Fruit fly (Drosophila melanogaster) whole organism, prepupa: Measurements from ENCODE around the gene VhaAC45RP.
A peak's percentile ranks its signal among the peaks of the same experiment; 100 is the strongest.

Experiments
- CG10631 ChIP-seq: fragments of 200-800 bp; sonication (Bioruptor generic); optimal IDR thresholded peaks from 2 replicates; lab custom pipeline; 2016; ENCODE audit warnings: missing biosample characterization, missing genetic modification characterization
- CG10669 ChIP-seq: fragments of 200-800 bp; sonication (Bioruptor generic); optimal IDR thresholded peaks from 3 replicates; lab custom pipeline; 2018; ENCODE audit warnings: missing biosample characterization, mild to moderate bottlenecking, missing genetic modification characterization, moderate library complexity
- CG11294 ChIP-seq: fragments of 200-800 bp; sonication (Bioruptor generic); IDR thresholded peaks from 2 replicates; pipeline ENCODE4 v1.3.6; 2022; ENCODE audit warnings: missing biosample characterization, missing genetic modification characterization
- CG11762 ChIP-seq: fragments of 200-800 bp; sonication (Bioruptor generic); optimal IDR thresholded peaks from 3 replicates; lab custom pipeline; 2016; ENCODE audit warnings: missing biosample characterization, missing genetic modification characterization; ENCODE audit not compliant: insufficient read depth
- CG11902 ChIP-seq: fragments of 200-800 bp; sonication (Bioruptor generic); optimal IDR thresholded peaks from 3 replicates; lab custom pipeline; 2016; ENCODE audit warnings: missing biosample characterization, missing genetic modification characterization
- CG1621 ChIP-seq: fragments of 200-800 bp; sonication (Bioruptor generic); optimal IDR thresholded peaks from 3 replicates; lab custom pipeline; 2018; ENCODE audit warnings: missing biosample characterization, mild to moderate bottlenecking, missing genetic modification characterization
- CG3032 ChIP-seq: fragments of 200-800 bp; optimal IDR thresholded peaks from 2 replicates; lab custom pipeline; 2019; ENCODE audit warnings: missing biosample characterization, mild to moderate bottlenecking, missing genetic modification characterization, moderate library complexity
- CG31627 ChIP-seq: fragments of 200-800 bp; sonication (Bioruptor generic); optimal IDR thresholded peaks from 3 replicates; lab custom pipeline; 2016; ENCODE audit warnings: missing biosample characterization, missing genetic modification characterization
- CG32006 ChIP-seq: fragments of 200-800 bp; sonication (Bioruptor generic); optimal IDR thresholded peaks from 3 replicates; lab custom pipeline; 2017; ENCODE audit warnings: missing biosample characterization, mild to moderate bottlenecking, missing genetic modification characterization
- CG34406 ChIP-seq: fragments of 200-800 bp; sonication (Bioruptor generic); optimal IDR thresholded peaks from 3 replicates; lab custom pipeline; 2016; ENCODE audit warnings: missing biosample characterization, missing genetic modification characterization
- CG3919 ChIP-seq: fragments of 200-800 bp; sonication (Bioruptor generic); optimal IDR thresholded peaks from 3 replicates; lab custom pipeline; 2016; ENCODE audit warnings: missing biosample characterization, missing genetic modification characterization
- CG4318 ChIP-seq: fragments of 200-800 bp; sonication (Bioruptor generic); optimal IDR thresholded peaks from 3 replicates; lab custom pipeline; 2017; ENCODE audit warnings: missing biosample characterization, mild to moderate bottlenecking, missing genetic modification characterization
- CG6276 ChIP-seq: fragments of 200-800 bp; sonication (Bioruptor generic); optimal IDR thresholded peaks from 2 replicates; lab custom pipeline; 2017; ENCODE audit warnings: missing biosample characterization, mild to moderate bottlenecking, missing genetic modification characterization
- CG6792 ChIP-seq: fragments of 200-800 bp; sonication (Bioruptor generic); optimal IDR thresholded peaks from 3 replicates; lab custom pipeline; 2016; ENCODE audit warnings: missing biosample characterization, missing genetic modification characterization
- CG6808 ChIP-seq: fragments of 200-800 bp; sonication (Bioruptor generic); optimal IDR thresholded peaks from 3 replicates; lab custom pipeline; 2017; ENCODE audit warnings: missing biosample characterization, missing genetic modification characterization, mild to moderate bottlenecking, moderate library complexity, missing genetic modification reagents
- CG6854 ChIP-seq: fragments of 200-800 bp; sonication (Bioruptor generic); optimal IDR thresholded peaks from 2 replicates; lab custom pipeline; 2017; ENCODE audit warnings: missing biosample characterization, mild to moderate bottlenecking, missing genetic modification characterization
- CG7368 ChIP-seq: fragments of 200-800 bp; sonication (Bioruptor generic); optimal IDR thresholded peaks from 3 replicates; lab custom pipeline; 2016; ENCODE audit warnings: missing biosample characterization, missing genetic modification characterization
- CG8319 ChIP-seq: fragments of 200-800 bp; sonication (Bioruptor generic); optimal IDR thresholded peaks from 3 replicates; lab custom pipeline; 2016; ENCODE audit warnings: missing biosample characterization, missing genetic modification characterization
- CG8632 ChIP-seq: fragments of 200-800 bp; sonication (Bioruptor generic); optimal IDR thresholded peaks from 3 replicates; lab custom pipeline; 2016; ENCODE audit warnings: missing biosample characterization, missing genetic modification characterization
- CG9139 ChIP-seq: fragments of 200-800 bp; sonication (Bioruptor generic); optimal IDR thresholded peaks from 3 replicates; lab custom pipeline; 2017; ENCODE audit warnings: missing biosample characterization, mild to moderate bottlenecking, missing genetic modification characterization
- Eip75B ChIP-seq: fragments of 200-800 bp; sonication (Bioruptor generic); optimal IDR thresholded peaks from 3 replicates; lab custom pipeline; 2016; ENCODE audit warnings: missing biosample characterization, missing genetic modification characterization
- Eip78C ChIP-seq: fragments of 200-800 bp; sonication (Bioruptor generic); peaks from one replicate; lab custom pipeline; 2016; ENCODE audit warnings: missing biosample characterization, missing genetic modification characterization
- Eip93F ChIP-seq: fragments of 200-800 bp; sonication (Bioruptor generic); optimal IDR thresholded peaks from 2 replicates; lab custom pipeline; 2016; ENCODE audit warnings: missing biosample characterization, mild to moderate bottlenecking, missing genetic modification characterization
- Ets21C ChIP-seq: fragments of 200-800 bp; sonication (Bioruptor generic); optimal IDR thresholded peaks from 3 replicates; lab custom pipeline; 2016; ENCODE audit warnings: missing biosample characterization, missing genetic modification characterization
- Ets96B ChIP-seq: fragments of 200-800 bp; optimal IDR thresholded peaks from 2 replicates; lab custom pipeline; 2019; ENCODE audit warnings: missing biosample characterization, mild to moderate bottlenecking, missing genetic modification characterization, moderate library complexity
- Gug ChIP-seq: fragments of 200-800 bp; sonication (Bioruptor generic); IDR thresholded peaks from 2 replicates; pipeline ENCODE4 v1.3.6; 2022; ENCODE audit warnings: missing biosample characterization, missing genetic modification characterization
- Hr38 ChIP-seq: sonication (Bioruptor generic); optimal IDR thresholded peaks from 2 replicates; lab custom pipeline; 2016; ENCODE audit warnings: missing biosample characterization, missing genetic modification characterization
- Hr39 ChIP-seq: fragments of 200-800 bp; sonication (Bioruptor generic); optimal IDR thresholded peaks from 2 replicates; lab custom pipeline; 2016; ENCODE audit warnings: missing biosample characterization, missing genetic modification characterization
- Hr4 ChIP-seq: fragments of 200-800 bp; sonication (Bioruptor generic); optimal IDR thresholded peaks from 3 replicates; lab custom pipeline; 2016; ENCODE audit warnings: missing biosample characterization, missing genetic modification characterization
- Lpt ChIP-seq: fragments of 200-800 bp; sonication (Bioruptor generic); optimal IDR thresholded peaks from 3 replicates; lab custom pipeline; 2016; ENCODE audit warnings: missing biosample characterization, missing genetic modification characterization
- Met ChIP-seq: fragments of 200-800 bp; sonication (Bioruptor generic); optimal IDR thresholded peaks from 3 replicates; lab custom pipeline; 2016; ENCODE audit warnings: missing biosample characterization, missing genetic modification characterization
- OdsH ChIP-seq: fragments of 200-800 bp; sonication (Bioruptor generic); optimal IDR thresholded peaks from 3 replicates; lab custom pipeline; 2016; ENCODE audit warnings: missing biosample characterization, missing genetic modification characterization
- Sox102F ChIP-seq: fragments of 200-800 bp; sonication (Bioruptor generic); optimal IDR thresholded peaks from 2 replicates; lab custom pipeline; 2016; ENCODE audit warnings: missing biosample characterization, mild to moderate bottlenecking, missing genetic modification characterization
- Sox14 ChIP-seq: fragments of 200-800 bp; sonication (Bioruptor generic); optimal IDR thresholded peaks from 3 replicates; lab custom pipeline; 2016; ENCODE audit warnings: missing biosample characterization, missing genetic modification characterization
- Sox15 ChIP-seq: fragments of 200-800 bp; sonication (Bioruptor generic); optimal IDR thresholded peaks from 3 replicates; lab custom pipeline; 2016; ENCODE audit warnings: missing biosample characterization, missing genetic modification characterization
- acj6 ChIP-seq: fragments of 200-800 bp; sonication (Bioruptor generic); optimal IDR thresholded peaks from 3 replicates; lab custom pipeline; 2016; ENCODE audit warnings: missing biosample characterization, missing genetic modification characterization
- cyc ChIP-seq: fragments of 200-800 bp; sonication (Bioruptor generic); optimal IDR thresholded peaks from 3 replicates; lab custom pipeline; 2016; ENCODE audit warnings: missing biosample characterization, missing genetic modification characterization
- dac ChIP-seq: fragments of 200-800 bp; sonication (Bioruptor generic); optimal IDR thresholded peaks from 2 replicates; lab custom pipeline; 2017; ENCODE audit warnings: missing biosample characterization, mild to moderate bottlenecking, missing genetic modification characterization
- dsx ChIP-seq: fragments of 200-800 bp; optimal IDR thresholded peaks from 3 replicates; lab custom pipeline; 2019; ENCODE audit warnings: missing biosample characterization, mild to moderate bottlenecking, missing genetic modification characterization, moderate library complexity; ENCODE audit not compliant: poor library complexity, severe bottlenecking
- eg ChIP-seq: fragments of 200-800 bp; sonication (Bioruptor generic); IDR thresholded peaks from 3 replicates; pipeline ENCODE4 v1.3.6; 2022; ENCODE audit warnings: missing biosample characterization, missing genetic modification characterization
- fd59A ChIP-seq: fragments of 200-800 bp; sonication (Bioruptor generic); optimal IDR thresholded peaks from 2 replicates; lab custom pipeline; 2017; ENCODE audit warnings: missing biosample characterization, mild to moderate bottlenecking, missing genetic modification characterization, missing genetic modification reagents
- fkh ChIP-seq: fragments of 200-800 bp; sonication (Bioruptor generic); optimal IDR thresholded peaks from 3 replicates; lab custom pipeline; 2017; ENCODE audit warnings: missing biosample characterization, mild to moderate bottlenecking, missing genetic modification characterization, moderate library complexity
- lz ChIP-seq: fragments of 200-800 bp; sonication (Bioruptor generic); optimal IDR thresholded peaks from 3 replicates; lab custom pipeline; 2016; ENCODE audit warnings: missing biosample characterization, missing genetic modification characterization
- net ChIP-seq: fragments of 200-800 bp; sonication (Bioruptor generic); optimal IDR thresholded peaks from 3 replicates; lab custom pipeline; 2016; ENCODE audit warnings: missing biosample characterization, missing genetic modification characterization
- pdm3 ChIP-seq: fragments of 200-800 bp; sonication (Bioruptor generic); optimal IDR thresholded peaks from 3 replicates; lab custom pipeline; 2016; ENCODE audit warnings: missing biosample characterization, missing genetic modification characterization
- salr ChIP-seq, 2 experiments: fragments of 200-800 bp; sonication (Bioruptor generic); optimal IDR thresholded peaks; 3 replicates each; lab custom pipeline; 2016 to 2018; ENCODE audit warnings: missing biosample characterization in 2 of 2, missing genetic modification characterization in 2 of 2, mild to moderate bottlenecking in 1 of 2
- spab ChIP-seq: fragments of 200-800 bp; sonication (Bioruptor generic); optimal IDR thresholded peaks from 2 replicates; lab custom pipeline; 2017; ENCODE audit warnings: missing biosample characterization, mild to moderate bottlenecking, missing genetic modification characterization, missing genetic modification reagents
- ss ChIP-seq, 2 experiments: fragments of 200-800 bp; sonication (Bioruptor generic); optimal IDR thresholded peaks; 2 replicates in 1 of 2; 3 replicates in 1 of 2; lab custom pipeline; 2017 to 2018; ENCODE audit warnings: mild to moderate bottlenecking in 2 of 2, missing biosample characterization in 2 of 2, missing genetic modification characterization in 2 of 2, moderate library complexity in 1 of 2
- svp ChIP-seq: fragments of 200-800 bp; sonication (Bioruptor generic); peaks from one replicate; lab custom pipeline; 2016; ENCODE audit warnings: missing biosample characterization, missing genetic modification characterization

Gene VhaAC45RP

DNA sequence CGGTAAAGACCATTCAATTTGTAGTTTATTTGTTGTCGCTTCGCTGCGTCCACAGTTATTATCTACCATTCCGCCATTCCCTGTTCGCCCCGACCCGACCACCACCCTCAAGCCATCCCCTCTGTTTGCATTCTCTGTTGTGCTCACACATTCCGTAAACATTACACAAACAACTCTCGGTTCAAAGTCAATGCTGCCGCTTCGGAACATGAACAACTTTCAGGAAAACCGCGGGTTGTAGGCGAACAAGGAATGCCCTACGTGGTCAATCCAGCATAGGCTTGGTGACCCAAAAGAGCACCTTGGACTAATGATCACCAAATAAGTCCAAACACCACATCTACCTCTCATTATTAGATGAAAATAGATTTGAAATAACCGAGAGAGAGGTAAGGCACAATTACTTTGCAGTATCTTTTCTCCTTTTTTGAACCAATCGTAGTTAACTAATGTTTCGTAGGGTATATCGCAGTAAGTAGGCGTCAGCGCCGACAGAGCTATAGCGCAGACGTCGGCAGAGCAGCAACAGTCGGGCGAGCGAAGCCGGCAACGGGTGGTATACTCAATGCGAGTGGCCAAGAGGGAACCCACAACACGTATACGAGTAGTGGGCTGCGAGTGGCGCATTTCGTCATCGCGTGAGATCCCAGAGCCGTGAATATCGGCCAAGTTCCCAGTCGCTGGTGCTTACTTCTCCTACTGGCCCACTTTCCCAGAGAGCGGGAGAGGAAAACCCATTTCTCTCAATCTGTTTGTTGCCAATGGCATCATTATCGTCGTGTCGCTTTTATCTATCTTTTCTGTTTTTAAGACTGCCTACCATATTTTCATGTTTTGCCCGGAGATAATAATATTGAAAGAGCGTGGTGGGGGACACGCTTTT, 37.1 kb upstream of the VhaAC45RP start:
- peak in 1 of 2 experiments; percentile 63 for TF ChIP-seq salr (GFP tag; optimal IDR thresholded peaks at IDR 0.05; lab: Kevin White, UChicago)
- TF ChIP-seq CG11902 (GFP tag; lab: Kevin White, UChicago): peak; percentile 69
- no peak for TF ChIP-seq CG6854 (GFP tag; lab: Kevin White, UChicago)
- 0 out of 2 replicates have a peak, but pooled peaks have one; percentile 32 for TF ChIP-seq Gug
- TF ChIP-seq Sox15 (GFP tag; lab: Kevin White, UChicago): peak; percentile 65
- peak; percentile 79 for TF ChIP-seq Eip75B (GFP tag; lab: Kevin White, UChicago)
- peak; percentile 70 for TF ChIP-seq CG7368 (GFP tag; lab: Kevin White, UChicago)
- TF ChIP-seq acj6 (GFP tag; lab: Kevin White, UChicago): peak; percentile 60
- peak; percentile 70 for TF ChIP-seq CG6792 (GFP tag; lab: Kevin White, UChicago)
- TF ChIP-seq cyc (GFP tag; lab: Kevin White, UChicago): peak; percentile 48
- peak; percentile 75 for TF ChIP-seq Ets96B
- peak; percentile 58 for TF ChIP-seq CG34406 (GFP tag; lab: Kevin White, UChicago)
- TF ChIP-seq spab (GFP tag; lab: Kevin White, UChicago): peak; percentile 48
- peak; percentile 65 for TF ChIP-seq Met
- TF ChIP-seq Hr38: no peak
- TF ChIP-seq fd59A (GFP tag; lab: Kevin White, UChicago): peak; percentile 42
- peak; percentile 69 for TF ChIP-seq CG3032
- peak; percentile 85 for TF ChIP-seq CG32006 (GFP tag; lab: Kevin White, UChicago)
- TF ChIP-seq svp (GFP tag; lab: Kevin White, UChicago): peak; percentile 67
- no peak for TF ChIP-seq Eip93F (GFP tag; lab: Kevin White, UChicago)
- TF ChIP-seq Sox102F (GFP tag; lab: Kevin White, UChicago): no peak
- peak; percentile 63 for TF ChIP-seq CG4318 (GFP tag; lab: Kevin White, UChicago)
- TF ChIP-seq CG6808 (GFP tag; lab: Kevin White, UChicago): peak; percentile 66
- TF ChIP-seq dac (GFP tag; lab: Kevin White, UChicago): peak; percentile 59
- TF ChIP-seq pdm3 (GFP tag; lab: Kevin White, UChicago): peak; percentile 69
- peak; percentile 70 for TF ChIP-seq CG11294 (GFP tag; lab: Robert Waterston, UW)
- peak; percentile 99 for TF ChIP-seq fkh (GFP tag; lab: Kevin White, UChicago)
- peak; percentile 80 for TF ChIP-seq Lpt
- TF ChIP-seq eg: peak; percentile 75; the same call in 2 of the 3 replicates
- TF ChIP-seq CG8632 (GFP tag; lab: Kevin White, UChicago): peak; percentile 14
- peak; percentile 72 for TF ChIP-seq CG10669 (GFP tag; lab: Kevin White, UChicago)
- peak; percentile 64 for TF ChIP-seq CG10631 (GFP tag; lab: Kevin White, UChicago)
- peak; percentile 67 for TF ChIP-seq CG8319
- peak; percentile 69 for TF ChIP-seq net (GFP tag; lab: Kevin White, UChicago)
- peak; percentile 40 for TF ChIP-seq Hr39 (GFP tag; lab: Kevin White, UChicago)
- peak; percentile 40 for TF ChIP-seq Sox14 (GFP tag; lab: Kevin White, UChicago)
- TF ChIP-seq Hr4 (GFP tag; lab: Kevin White, UChicago): peak; percentile 78
- peak; percentile 60 for TF ChIP-seq dsx (GFP tag; lab: Kevin White, UChicago)
- TF ChIP-seq ss (GFP tag; optimal IDR thresholded peaks at IDR 0.05; lab: Kevin White, UChicago): peak; percentile 61 to 72
- peak; percentile 94 for TF ChIP-seq Eip78C (GFP tag; lab: Kevin White, UChicago)
- TF ChIP-seq CG1621 (tag; lab: Kevin White, UChicago): peak; percentile 46
- TF ChIP-seq CG6276 (GFP tag; lab: Kevin White, UChicago): peak; percentile 84
- TF ChIP-seq CG9139: peak; percentile 2
- TF ChIP-seq CG31627 (GFP tag; lab: Kevin White, UChicago): peak; percentile 39
- peak; percentile 59 for TF ChIP-seq lz (GFP tag; lab: Kevin White, UChicago)
- peak; percentile 72 for TF ChIP-seq CG11762 (GFP tag; lab: Kevin White, UChicago)
- no peak for TF ChIP-seq Ets21C
- peak; percentile 56 for TF ChIP-seq OdsH (GFP tag; lab: Kevin White, UChicago)
- TF ChIP-seq CG3919 (GFP tag; lab: Kevin White, UChicago): peak; percentile 74
